Fruit fly (Drosophila melanogaster): ENCODE measurements around the gene CG42526.

The CG42526 gene

DNA sequence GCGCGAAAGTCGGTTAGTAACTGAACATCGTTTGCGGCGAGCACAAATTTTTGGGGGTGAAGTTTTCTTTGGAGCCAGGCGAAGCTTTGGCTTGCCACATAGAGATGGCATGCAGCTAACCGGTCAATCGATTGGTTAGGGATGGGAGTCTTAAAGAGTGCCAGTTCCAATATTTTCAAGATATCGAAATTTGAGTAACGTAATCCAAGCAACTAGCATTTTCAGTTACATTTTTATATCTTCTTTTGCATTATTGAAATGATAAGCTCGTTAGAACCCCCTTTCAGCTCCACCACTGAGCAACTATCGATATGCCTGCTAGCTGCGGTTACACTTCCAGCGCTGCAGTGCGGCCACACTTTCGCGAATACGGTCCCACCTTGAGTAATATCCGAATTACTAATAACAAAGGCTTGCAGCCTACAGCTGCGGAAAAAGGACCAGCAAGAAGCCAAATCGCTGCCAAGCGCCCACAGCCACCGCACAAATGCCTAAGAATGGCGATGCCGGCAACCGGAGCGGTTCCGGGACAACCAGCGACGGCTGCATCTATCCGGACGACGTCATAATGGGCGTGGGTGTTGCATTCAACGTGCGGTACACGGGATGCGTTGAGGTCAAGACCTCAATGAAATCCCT is 8.4 kb downstream of the CG42526 start, which contains the start of the genes Atat and Shc (continued):
- peak; percentile 97 for TF ChIP-seq Hmx (GFP tag; optimal IDR thresholded peaks at IDR 0.05)
- TF ChIP-seq ftz-f1 (GFP tag; optimal IDR thresholded peaks at IDR 0.05) = peak; percentile 94
- peak; percentile 99 for TF ChIP-seq kay (GFP tag; optimal IDR thresholded peaks at IDR 0.05)
- no peak for TF ChIP-seq HLHmδ (GFP tag; optimal IDR thresholded peaks at IDR 0.05)
- peak; percentile 100 for TF ChIP-seq Chrac-16 (GFP tag; optimal IDR thresholded peaks at IDR 0.05)
- peak; percentile 85 for TF ChIP-seq CG6791 (GFP tag; IDR thresholded peaks at IDR 0.05; ENCODE audit: partially characterized antibody)
- TF ChIP-seq vfl (GFP tag; optimal IDR thresholded peaks at IDR 0.05) = peak; percentile 99
- peak; percentile 12 for TF ChIP-seq CG15479 (GFP tag; optimal IDR thresholded peaks at IDR 0.05)
- peak; percentile 99 for TF ChIP-seq CG12391 (tag; optimal IDR thresholded peaks at IDR 0.05)
- TF ChIP-seq btn (GFP tag; optimal IDR thresholded peaks at IDR 0.05) = peak; percentile 98
- TF ChIP-seq Oli (tag; optimal IDR thresholded peaks at IDR 0.05) = peak; percentile 98
- peak; percentile 99 for TF ChIP-seq Nf-YA (GFP tag; IDR thresholded peaks at IDR 0.05)
- peak; percentile 100 for TF ChIP-seq Mrtf (GFP tag; IDR thresholded peaks at IDR 0.05)
- peak; percentile 100 for TF ChIP-seq H15 (GFP tag; IDR thresholded peaks at IDR 0.05)
- peak; percentile 98 for TF ChIP-seq Fer1 (GFP tag; optimal IDR thresholded peaks at IDR 0.05)
- peak; percentile 47 for TF ChIP-seq CG7745 (tag; optimal IDR thresholded peaks at IDR 0.05)
- TF ChIP-seq ssp (GFP tag; IDR thresholded peaks at IDR 0.05) = peak; percentile 97
- TF ChIP-seq CG9609 (GFP tag; optimal IDR thresholded peaks at IDR 0.05) = peak; percentile 100
- peak; percentile 99 for TF ChIP-seq Rx (GFP tag; IDR thresholded peaks at IDR 0.05)
- TF ChIP-seq prd (optimal IDR thresholded peaks at IDR 0.05) = no peak
- peak; percentile 100 for TF ChIP-seq prd (GFP tag; IDR thresholded peaks at IDR 0.05)
- TF ChIP-seq CG14014 (GFP tag; IDR thresholded peaks at IDR 0.05) = peak; percentile 99
- peak; percentile 100 for TF ChIP-seq CG6272 (GFP tag; IDR thresholded peaks at IDR 0.05)
- peak; percentile 96 for TF ChIP-seq CG18262 (tag; optimal IDR thresholded peaks at IDR 0.05)
- TF ChIP-seq schlank (tag; optimal IDR thresholded peaks at IDR 0.05) = peak; percentile 98
- peak; percentile 37 for TF ChIP-seq zf30C (GFP tag; optimal IDR thresholded peaks at IDR 0.05)
- peak; percentile 2 for TF ChIP-seq cg (GFP tag; optimal IDR thresholded peaks at IDR 0.05)
- TF ChIP-seq tll (GFP tag; optimal IDR thresholded peaks at IDR 0.05) = peak; percentile 50 to 94
- peak; percentile 81 for TF ChIP-seq CG4707 (GFP tag; optimal IDR thresholded peaks at IDR 0.05)
- TF ChIP-seq CG12659 (GFP tag; optimal IDR thresholded peaks at IDR 0.05) = peak; percentile 99
- no peak for TF ChIP-seq hth (optimal IDR thresholded peaks at IDR 0.05)
- TF ChIP-seq Sin3A (optimal IDR thresholded peaks at IDR 0.05) = peak; percentile 100
- peak in 1 of 2 experiments; percentile 77 for TF ChIP-seq crp (GFP tag; optimal IDR thresholded peaks at IDR 0.05)
- peak; percentile 99 for TF ChIP-seq CG8765 (GFP tag; IDR thresholded peaks at IDR 0.05)
- TF ChIP-seq Fer2 (tag; optimal IDR thresholded peaks at IDR 0.05) = peak; percentile 99
- peak; percentile 99 for TF ChIP-seq chm (GFP tag; IDR thresholded peaks at IDR 0.05)
- TF ChIP-seq CG9215 (GFP tag; IDR thresholded peaks at IDR 0.05) = peak; percentile 100
- TF ChIP-seq CG6654 (GFP tag; optimal IDR thresholded peaks at IDR 0.05) = peak; percentile 94
- TF ChIP-seq az2 (GFP tag; optimal IDR thresholded peaks at IDR 0.05) = peak; percentile 99
- TF ChIP-seq CG11723 (GFP tag; optimal IDR thresholded peaks at IDR 0.05) = peak; percentile 97
- TF ChIP-seq CG7928 (GFP tag; optimal IDR thresholded peaks at IDR 0.05) = peak; percentile 85
- TF ChIP-seq CG15601 (tag; optimal IDR thresholded peaks at IDR 0.05) = peak; percentile 97
- peak; percentile 89 for TF ChIP-seq TFAM (GFP tag; optimal IDR thresholded peaks at IDR 0.05)
- TF ChIP-seq lola (GFP tag; optimal IDR thresholded peaks at IDR 0.05) = peak in 1 of 3 experiments; percentile 98
- peak; percentile 87 for TF ChIP-seq Dref (GFP tag; IDR thresholded peaks at IDR 0.05)
- peak; percentile 53; the same call in 2 of the 4 replicates for TF ChIP-seq chinmo (GFP tag; IDR thresholded peaks at IDR 0.05; ENCODE audit: partially characterized antibody)
- peak; percentile 99 for TF ChIP-seq CG11398 (GFP tag; optimal IDR thresholded peaks at IDR 0.05)
- peak; percentile 98 for TF ChIP-seq CG43689 (GFP tag; IDR thresholded peaks at IDR 0.05)
- TF ChIP-seq Doc3 (GFP tag; IDR thresholded peaks at IDR 0.05; ENCODE audit: partially characterized antibody) = peak; percentile 90
- TF ChIP-seq Bdp1 (GFP tag; optimal IDR thresholded peaks at IDR 0.05) = peak; percentile 95
